Worm (Caenorhabditis elegans): ENCODE data around the gene nhr-267.
"Not testable (repeated sequence)": the region's sequence is repeated elsewhere in the genome, so short reads cannot be mapped to it uniquely, and the experiment has no call there.

Gene nhr-267

DNA sequence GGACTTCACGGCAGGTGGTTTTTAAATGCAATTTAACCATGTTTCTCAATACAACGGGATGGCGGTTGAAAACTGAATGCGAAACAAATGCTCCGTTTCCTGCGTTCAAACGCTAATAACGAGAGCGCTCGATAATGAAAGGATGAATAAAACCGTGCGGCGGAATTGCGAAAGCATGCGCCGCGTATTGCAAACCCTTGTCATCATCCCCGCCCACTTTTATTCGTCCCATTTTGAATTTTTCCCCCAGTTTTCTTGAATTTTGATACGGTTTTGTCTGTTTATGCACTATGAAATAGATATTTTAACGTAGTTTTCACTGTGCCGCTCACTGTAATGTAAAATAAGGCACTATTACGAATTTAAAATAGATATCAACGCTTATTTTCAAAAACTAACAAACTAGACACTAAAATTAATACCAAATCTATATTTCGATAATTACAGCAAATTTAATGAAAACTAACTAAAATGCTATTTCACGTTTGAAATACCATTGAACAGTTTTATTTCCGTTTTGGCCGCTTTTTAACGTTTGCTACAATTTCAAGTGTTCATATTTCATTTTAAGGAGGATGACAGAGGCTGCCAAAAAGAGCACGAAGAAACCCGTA is 30.0 kb upstream of the nhr-267 start, which contains the start of the genes F49C12.9 and rpn-7 (continued):
- TF ChIP-seq dmd-6 (GFP tag; IDR thresholded peaks at IDR 0.05): no peak

- not testable (repeated sequence) for TF ChIP-seq ceh-28 (tag; optimal IDR thresholded peaks at IDR 0.05); ztf-7 (tag; optimal IDR thresholded peaks at IDR 0.05); cey-2 (tag; optimal IDR thresholded peaks at IDR 0.05; ENCODE audit: borderline replicate concordance, insufficient read depth)
Observed at ce11 chrIV:9312827-9313226, 26.6 kb upstream of the nhr-267 start, which contains the start of gene F49C12.7. Gene F49C12.7 (minus strand): TSS chrIV:9312927.

ce11 chrIV:9310935-9311566 is 24.8 kb upstream of the nhr-267 start:
- TF ChIP-seq unc-62 (GFP tag; optimal IDR thresholded peaks at IDR 0.05 in 1 of 2) (no peak), unc-62 (tag; optimal IDR thresholded peaks at IDR 0.05) (no peak), pqm-1 (tag; optimal IDR thresholded peaks at IDR 0.05) (peak; percentile 44), ctbp-1 (GFP tag; IDR thresholded peaks at IDR 0.05) (no peak), dmd-8 (GFP tag; IDR thresholded peaks at IDR 0.05) (no peak), nhr-48 (tag; optimal IDR thresholded peaks at IDR 0.05) (no peak), dpl-1 (GFP tag; optimal IDR thresholded peaks at IDR 0.05) (no peak), mdl-1 (tag; optimal IDR thresholded peaks at IDR 0.05) (peak in 1 of 2 experiments; percentile 43), Y105C5A.15 (GFP tag; IDR thresholded peaks at IDR 0.05) (no peak), hlh-11 (tag; optimal IDR thresholded peaks at IDR 0.05) (peak; percentile 57), zip-11 (GFP tag; IDR thresholded peaks at IDR 0.05) (no peak), nhr-42 (GFP tag; IDR thresholded peaks at IDR 0.05) (no peak), dmd-6 (GFP tag; IDR thresholded peaks at IDR 0.05) (no peak; the same call in none of the 2 replicates), Y5F2A.4 (GFP tag; optimal IDR thresholded peaks at IDR 0.05) (no peak), snpc-1.2 (GFP tag; IDR thresholded peaks at IDR 0.05) (no peak), nhr-11 (tag; optimal IDR thresholded peaks at IDR 0.05) (no peak), ces-1 (GFP tag; optimal IDR thresholded peaks at IDR 0.05) (no peak), lin-39 (tag; optimal IDR thresholded peaks at IDR 0.05) (no peak), F44E2.7 (GFP tag; IDR thresholded peaks at IDR 0.05) (no peak), ztf-7 (tag; optimal IDR thresholded peaks at IDR 0.05) (no peak), daf-8 (GFP tag; IDR thresholded peaks at IDR 0.05) (no peak), Y75B8A.6 (GFP tag; IDR thresholded peaks at IDR 0.05) (no peak), F10B5.3 (tag; optimal IDR thresholded peaks at IDR 0.05) (no peak), nhr-6 (tag; optimal IDR thresholded peaks at IDR 0.05) (no peak), F37D6.2 (tag; optimal IDR thresholded peaks at IDR 0.05) (no peak), nhr-41 (GFP tag; IDR thresholded peaks at IDR 0.05) (no peak), aha-1 (tag) (peak; percentile 91), php-3 (GFP tag; IDR thresholded peaks at IDR 0.05) (0 out of 2 replicates have a peak, but pooled peaks have one; percentile 32), lin-29 (GFP tag; IDR thresholded peaks at IDR 0.05) (no peak), nhr-77 (tag; optimal IDR thresholded peaks at IDR 0.05) (peak; percentile 74), skn-1 (tag; optimal IDR thresholded peaks at IDR 0.05) (no peak), F49E8.2 (tag; optimal IDR thresholded peaks at IDR 0.05; ENCODE audit: borderline replicate concordance) (no peak), nhr-102 (tag; optimal IDR thresholded peaks at IDR 0.05) (no peak), lin-15B (tag; optimal IDR thresholded peaks at IDR 0.05) (no peak), T20F7.1 (GFP tag; optimal IDR thresholded peaks at IDR 0.05) (peak; percentile 13), lin-1 (GFP tag; IDR thresholded peaks at IDR 0.05) (peak; percentile 20; the same call in 1 of the 2 replicates), daf-16 (GFP tag; optimal IDR thresholded peaks at IDR 0.05) (no peak), daf-16 (tag; optimal IDR thresholded peaks at IDR 0.05) (peak; percentile 62), spr-3 (GFP tag; optimal IDR thresholded peaks at IDR 0.05) (no peak), lin-13 (GFP tag; optimal IDR thresholded peaks at IDR 0.05) (no peak), F26F4.8 (GFP tag; conservative IDR thresholded peaks at IDR 0.05) (no peak), egl-43 (GFP tag; IDR thresholded peaks at IDR 0.05) (no peak), sdz-12 (GFP tag; optimal IDR thresholded peaks at IDR 0.05) (no peak), lin-38 (GFP tag; IDR thresholded peaks at IDR 0.05) (no peak), fkh-10 (GFP tag; optimal IDR thresholded peaks at IDR 0.05) (no peak)
